Worm (Caenorhabditis elegans) whole organism, late embryonic: ENCODE results near the gene M6.4.

Experiments used
- C08G9.2 ChIP-seq: sonication (generic microtip); optimal IDR thresholded peaks from 2 replicates; lab custom pipeline; 2016; ENCODE audit warnings: mild to moderate bottlenecking, missing genetic modification characterization, moderate library complexity, missing compliant biosample characterization
- F13H6.1 ChIP-seq: sonication (generic microtip); optimal IDR thresholded peaks from 2 replicates; lab custom pipeline; 2016; ENCODE audit warnings: missing genetic modification characterization, missing compliant biosample characterization
- K02D7.2 ChIP-seq: sonication (generic microtip); optimal IDR thresholded peaks from 2 replicates; lab custom pipeline; 2017; ENCODE audit warnings: mild to moderate bottlenecking, missing genetic modification characterization, missing compliant biosample characterization
- K09A11.1 ChIP-seq: sonication (generic microtip); optimal IDR thresholded peaks from 2 replicates; lab custom pipeline; 2017; ENCODE audit warnings: antibody characterized with exemption, mild to moderate bottlenecking, missing genetic modification characterization, missing compliant biosample characterization; ENCODE audit not compliant: insufficient read depth
- T23F11.4 ChIP-seq: fragments of 200-800 bp; sonication (Bioruptor generic); optimal IDR thresholded peaks from 2 replicates; lab custom pipeline; 2018; ENCODE audit warnings: mild to moderate bottlenecking, missing genetic modification characterization, missing compliant biosample characterization
- ama-1 ChIP-seq: fragments of 150-350 bp; optimal IDR thresholded peaks from 2 replicates; lab custom pipeline; 2014
- ceh-14 ChIP-seq: sonication (generic microtip); optimal IDR thresholded peaks from 2 replicates; lab custom pipeline; 2016; ENCODE audit warnings: missing genotype, missing genetic modification characterization, missing compliant biosample characterization
- ceh-19 ChIP-seq: fragments of 200-800 bp; sonication (Bioruptor generic); optimal IDR thresholded peaks from 2 replicates; lab custom pipeline; 2018; ENCODE audit warnings: mild to moderate bottlenecking, missing genetic modification characterization, missing compliant biosample characterization
- ceh-22 ChIP-seq: sonication (generic microtip); optimal IDR thresholded peaks from 2 replicates; lab custom pipeline; 2017; ENCODE audit warnings: missing biosample characterization, missing genetic modification characterization
- ceh-30 ChIP-seq: fragments of 150-350 bp; optimal IDR thresholded peaks from 2 replicates; lab custom pipeline; 2014; ENCODE audit warnings: missing biosample characterization, missing genetic modification characterization
- ceh-31 ChIP-seq: sonication (generic microtip); optimal IDR thresholded peaks from 2 replicates; lab custom pipeline; 2016; ENCODE audit warnings: missing genetic modification characterization, missing compliant biosample characterization
- ceh-45 ChIP-seq: fragments of 200-800 bp; sonication (Bioruptor generic); IDR thresholded peaks from 2 replicates; pipeline ENCODE4 v1.3.6; 2022; ENCODE audit warnings: missing genetic modification reagents, missing genetic modification characterization, missing compliant biosample characterization
- ceh-48 ChIP-seq: sonication (generic microtip); optimal IDR thresholded peaks from 2 replicates; lab custom pipeline; 2016; ENCODE audit warnings: missing genetic modification characterization, inconsistent platforms, missing compliant biosample characterization
- ceh-9 ChIP-seq: sonication (generic microtip); optimal IDR thresholded peaks from 2 replicates; lab custom pipeline; 2016; ENCODE audit warnings: mild to moderate bottlenecking, missing genetic modification characterization, inconsistent platforms, missing compliant biosample characterization
- che-1 ChIP-seq: sonication (generic microtip); optimal IDR thresholded peaks from 2 replicates; lab custom pipeline; 2016; ENCODE audit warnings: mild to moderate bottlenecking, missing genetic modification characterization, missing compliant biosample characterization
- dmd-4 ChIP-seq: sonication (generic microtip); optimal IDR thresholded peaks from 2 replicates; lab custom pipeline; 2016; ENCODE audit warnings: borderline replicate concordance, missing genetic modification characterization, missing compliant biosample characterization
- dve-1 ChIP-seq: sonication (generic microtip); optimal IDR thresholded peaks from 2 replicates; lab custom pipeline; 2017; ENCODE audit warnings: antibody characterized with exemption, mild to moderate bottlenecking, missing genetic modification characterization, missing compliant biosample characterization
- elt-4 ChIP-seq: sonication (generic microtip); optimal IDR thresholded peaks from 2 replicates; lab custom pipeline; 2016; ENCODE audit warnings: missing genetic modification characterization, missing compliant biosample characterization
- fax-1 ChIP-seq: sonication (generic microtip); optimal IDR thresholded peaks from 2 replicates; lab custom pipeline; 2016; ENCODE audit warnings: missing genotype, missing genetic modification characterization, missing compliant biosample characterization
- fkh-10 ChIP-seq: fragments of 150-350 bp; optimal IDR thresholded peaks from 2 replicates; lab custom pipeline; 2014; ENCODE audit warnings: missing biosample characterization, missing genetic modification reagents, missing genetic modification characterization
- fkh-6 ChIP-seq: sonication (generic microtip); optimal IDR thresholded peaks from 2 replicates; lab custom pipeline; 2016; ENCODE audit warnings: missing genetic modification characterization, missing compliant biosample characterization
- gmeb-2 ChIP-seq: sonication (generic microtip); optimal IDR thresholded peaks from 2 replicates; lab custom pipeline; 2016; ENCODE audit warnings: missing genetic modification characterization, inconsistent platforms, missing compliant biosample characterization
- hlh-13 ChIP-seq: fragments of 200-800 bp; sonication (Bioruptor generic); optimal IDR thresholded peaks from 2 replicates; lab custom pipeline; 2018; ENCODE audit warnings: mild to moderate bottlenecking, missing genetic modification characterization, missing compliant biosample characterization
- hlh-15 ChIP-seq: sonication (generic microtip); optimal IDR thresholded peaks from 2 replicates; lab custom pipeline; 2016; ENCODE audit warnings: missing genetic modification characterization, missing compliant biosample characterization
- hlh-8 ChIP-seq: sonication (generic microtip); optimal IDR thresholded peaks from 2 replicates; lab custom pipeline; 2016; ENCODE audit warnings: missing genotype, missing genetic modification characterization, missing compliant biosample characterization
- lin-11 ChIP-seq: fragments of 200-800 bp; sonication (Bioruptor generic); optimal IDR thresholded peaks from 2 replicates; lab custom pipeline; 2018; ENCODE audit warnings: mild to moderate bottlenecking, missing genetic modification characterization, missing compliant biosample characterization
- madf-2 ChIP-seq: sonication (generic microtip); optimal IDR thresholded peaks from 2 replicates; lab custom pipeline; 2017; ENCODE audit warnings: missing genetic modification characterization, missing compliant biosample characterization
- nhr-232 ChIP-seq: sonication (generic microtip); optimal IDR thresholded peaks from 2 replicates; lab custom pipeline; 2016; ENCODE audit warnings: missing genetic modification characterization, missing compliant biosample characterization
- odd-2 ChIP-seq: sonication (generic microtip); optimal IDR thresholded peaks from 2 replicates; lab custom pipeline; 2017; ENCODE audit warnings: antibody characterized with exemption, mild to moderate bottlenecking, missing genetic modification characterization, missing compliant biosample characterization
- pag-3 ChIP-seq: sonication (generic microtip); optimal IDR thresholded peaks from 2 replicates; lab custom pipeline; 2016; ENCODE audit warnings: missing compliant biosample characterization, missing genetic modification characterization, borderline replicate concordance
- pat-9 ChIP-seq: fragments of 200-800 bp; sonication (Bioruptor generic); optimal IDR thresholded peaks from 2 replicates; lab custom pipeline; 2018; ENCODE audit warnings: mild to moderate bottlenecking, missing genetic modification characterization, moderate library complexity, missing compliant biosample characterization
- pax-1 ChIP-seq: fragments of 150-350 bp; optimal IDR thresholded peaks from 2 replicates; lab custom pipeline; 2014; ENCODE audit warnings: missing biosample characterization, missing genetic modification characterization
- pqm-1 ChIP-seq: sonication (generic microtip); optimal IDR thresholded peaks from 2 replicates; lab custom pipeline; 2016; ENCODE audit warnings: missing genetic modification characterization, missing compliant biosample characterization
- pros-1 ChIP-seq: fragments of 150-350 bp; optimal IDR thresholded peaks from 2 replicates; lab custom pipeline; 2014; ENCODE audit warnings: missing biosample characterization, missing genetic modification reagents, missing genetic modification characterization
- rnt-1 ChIP-seq: sonication (generic microtip); optimal IDR thresholded peaks from 2 replicates; lab custom pipeline; 2016; ENCODE audit warnings: missing genetic modification characterization, missing compliant biosample characterization
- sox-2 ChIP-seq: fragments of 200-800 bp; sonication (Bioruptor generic); IDR thresholded peaks from 2 replicates; pipeline ENCODE4 v1.3.6; 2022; ENCODE audit warnings: missing genetic modification reagents, missing genetic modification characterization, missing compliant biosample characterization
- sox-4 ChIP-seq: sonication (generic microtip); optimal IDR thresholded peaks from 2 replicates; lab custom pipeline; 2017; ENCODE audit warnings: mild to moderate bottlenecking, missing genetic modification characterization, inconsistent platforms, missing compliant biosample characterization
- syd-9 ChIP-seq: sonication (generic microtip); optimal IDR thresholded peaks from 2 replicates; lab custom pipeline; 2016; ENCODE audit warnings: mild to moderate bottlenecking, missing genetic modification characterization, moderate library complexity, missing compliant biosample characterization
- tbx-7 ChIP-seq: sonication (generic microtip); optimal IDR thresholded peaks from 2 replicates; lab custom pipeline; 2016; ENCODE audit warnings: missing genotype, missing genetic modification characterization, missing compliant biosample characterization
- ttx-3 ChIP-seq: sonication (generic microtip); optimal IDR thresholded peaks from 2 replicates; lab custom pipeline; 2016; ENCODE audit warnings: missing genetic modification reagents, missing genetic modification characterization, missing compliant biosample characterization
- unc-3 ChIP-seq, 2 experiments: fragments of 200-800 bp in 1 of 2; sonication (Bioruptor generic) in 1 of 2; sonication (generic microtip) in 1 of 2; conservative IDR thresholded peaks in 1 of 2; optimal IDR thresholded peaks in 1 of 2; 2 replicates each; pipeline versions ENCODE4 v1.3.6 to Lab custom; 2016 to 2022; ENCODE audit warnings: missing compliant biosample characterization in 2 of 2, missing genetic modification characterization in 2 of 2, missing genetic modification reagents in 1 of 2
- unc-86 ChIP-seq: sonication (generic microtip); optimal IDR thresholded peaks from 2 replicates; lab custom pipeline; 2016; ENCODE audit warnings: missing genetic modification characterization, missing compliant biosample characterization
- zip-5 ChIP-seq: sonication (generic microtip); optimal IDR thresholded peaks from 2 replicates; lab custom pipeline; 2016; ENCODE audit warnings: missing genetic modification characterization, missing compliant biosample characterization

Gene M6.4

DNA sequence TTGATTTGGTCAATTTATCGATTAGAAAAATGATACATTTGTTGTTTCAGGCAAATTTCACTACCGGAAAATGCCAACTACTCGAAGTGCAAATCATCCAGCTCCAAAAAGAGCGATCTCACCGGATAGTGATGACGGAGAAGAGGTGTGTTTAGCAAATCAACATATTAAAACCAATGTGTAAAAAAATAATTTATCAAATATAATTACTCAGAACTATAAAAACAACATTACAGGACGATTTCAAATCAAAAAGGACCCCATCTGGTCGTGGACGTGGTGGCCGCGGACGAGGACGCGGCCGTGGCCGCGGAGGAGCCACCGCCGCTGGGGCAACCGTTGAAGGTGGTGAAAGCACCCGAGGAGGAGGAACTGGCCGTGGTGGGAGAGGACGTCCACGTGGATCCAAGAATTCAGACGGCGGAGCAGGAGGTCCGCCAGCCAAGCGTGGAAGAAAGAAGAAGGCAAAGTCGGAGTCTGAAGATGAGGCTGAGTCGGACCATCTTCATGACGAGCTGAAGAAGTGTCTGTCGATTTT is 35.0 kb upstream of the M6.4 start, which contains the start of gene F13C5.2:
F13C5.2 (plus strand) TSS at position 51 of the 538 bp plus-strand sequence.
- no peak for TF ChIP-seq F13H6.1 (tag; lab: Kevin White, UChicago)
- no peak for TF ChIP-seq ceh-9 (tag; lab: Kevin White, UChicago)
- TF ChIP-seq odd-2 (tag; lab: Kevin White, UChicago) = no peak
- TF ChIP-seq pqm-1 (tag; lab: Kevin White, UChicago) = no peak
- TF ChIP-seq pax-1 = no peak
- TF ChIP-seq ama-1 (lab: Kevin White, UChicago) = no peak
- TF ChIP-seq pros-1 (tag; lab: Kevin White, UChicago) = no peak
- TF ChIP-seq dve-1 (tag; lab: Kevin White, UChicago) = no peak
- TF ChIP-seq hlh-13 (GFP tag; lab: Kevin White, UChicago) = no peak
- TF ChIP-seq fax-1 (tag; lab: Kevin White, UChicago) = no peak
- no peak for TF ChIP-seq che-1 (tag; lab: Kevin White, UChicago)
- no peak for TF ChIP-seq K02D7.2 (tag; lab: Kevin White, UChicago)

DNA sequence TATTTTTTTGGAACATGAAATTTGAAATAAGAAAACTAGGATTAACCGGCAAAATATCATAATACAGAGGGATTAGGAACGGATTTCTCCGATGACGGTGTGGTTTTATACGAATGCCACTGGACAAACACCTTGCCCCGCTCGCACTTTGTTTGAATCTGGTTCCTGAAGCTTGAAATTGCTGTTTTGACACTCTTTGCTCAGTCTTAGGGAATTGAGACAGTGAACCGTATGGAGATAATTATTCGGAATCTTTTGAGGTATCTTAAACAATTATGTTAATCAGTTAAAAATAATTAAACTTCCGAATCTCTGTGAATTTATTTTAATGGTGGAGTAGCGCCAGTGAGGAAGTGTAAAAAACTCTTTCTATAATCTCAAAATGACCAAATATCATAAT is 29.5 kb upstream of the M6.4 start, which contains the start of gene F13C5.3:
F13C5.3 (minus strand) TSS at position 101 of the 400 bp plus-strand sequence.
- TF ChIP-seq hlh-8 (tag; lab: Kevin White, UChicago) = no peak
- TF ChIP-seq, all 69 proteins: peak for 0

- no peak for TF ChIP-seq tbx-7 (tag; lab: Kevin White, UChicago)
- TF ChIP-seq ama-1 (lab: Kevin White, UChicago) = no peak
- TF ChIP-seq fkh-6 (tag; lab: Kevin White, UChicago) = no peak
- TF ChIP-seq syd-9 (tag; lab: Kevin White, UChicago) = no peak
- TF ChIP-seq unc-3 (GFP tag; conservative IDR thresholded peaks at IDR 0.05; lab: Robert Waterston, UW) = no peak
- TF ChIP-seq unc-3 (tag; optimal IDR thresholded peaks at IDR 0.05; lab: Kevin White, UChicago) = no peak
- TF ChIP-seq, all 69 proteins: peak for 0
Observed at ce11 chrX:600671-601070, 28.3 kb upstream of the M6.4 start.

DNA sequence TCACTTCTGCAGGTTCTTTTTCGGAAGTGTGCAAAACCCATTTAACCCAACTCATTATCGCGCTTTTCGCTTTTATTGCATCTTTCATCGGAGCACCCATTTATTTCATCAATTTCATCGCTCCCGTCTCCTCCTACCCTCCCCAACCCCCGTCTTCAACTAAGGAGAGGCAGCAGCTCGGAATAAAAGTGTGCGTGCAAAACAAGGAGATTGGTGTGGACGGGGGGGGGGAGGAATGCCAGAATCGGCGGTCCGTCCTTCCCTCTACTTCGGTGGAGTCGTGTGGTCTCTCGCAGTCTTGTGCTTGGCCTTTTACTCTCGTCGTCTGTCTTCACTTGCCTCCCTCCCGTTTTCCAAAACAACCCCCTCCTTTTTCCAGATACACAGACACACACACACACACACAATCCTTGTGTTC is 27.6 kb upstream of the M6.4 start:
- no peak for TF ChIP-seq hlh-8 (tag; lab: Kevin White, UChicago)
- no peak for TF ChIP-seq T23F11.4 (GFP tag; lab: Kevin White, UChicago)
- no peak for TF ChIP-seq C08G9.2 (tag; lab: Kevin White, UChicago)
- no peak for TF ChIP-seq ceh-30 (tag; lab: Kevin White, UChicago)
- TF ChIP-seq ceh-31 (tag; lab: Kevin White, UChicago) = peak; percentile 78
- peak; percentile 61 for TF ChIP-seq ceh-19 (GFP tag; lab: Kevin White, UChicago)
- no peak for TF ChIP-seq K09A11.1 (tag; lab: Kevin White, UChicago)
- peak; percentile 26 for TF ChIP-seq pat-9 (tag; lab: Kevin White, UChicago)
- no peak for TF ChIP-seq nhr-232 (tag; lab: Kevin White, UChicago)
- no peak for TF ChIP-seq ama-1 (lab: Kevin White, UChicago)
- TF ChIP-seq ceh-14 (tag; lab: Kevin White, UChicago) = peak; percentile 80
- TF ChIP-seq fkh-10 (GFP tag; lab: Kevin White, UChicago) = peak; percentile 7
- TF ChIP-seq rnt-1 (tag; lab: Kevin White, UChicago) = no peak
- TF ChIP-seq zip-5 (tag; lab: Kevin White, UChicago) = no peak
- no peak for TF ChIP-seq dmd-4 (tag; lab: Kevin White, UChicago)
- no peak for TF ChIP-seq lin-11 (tag; lab: Kevin White, UChicago)
- TF ChIP-seq unc-3 (GFP tag; conservative IDR thresholded peaks at IDR 0.05; lab: Robert Waterston, UW) = no peak
- no peak for TF ChIP-seq unc-3 (tag; optimal IDR thresholded peaks at IDR 0.05; lab: Kevin White, UChicago)
- TF ChIP-seq ttx-3 (tag; lab: Kevin White, UChicago) = no peak
- no peak for TF ChIP-seq unc-86 (tag; lab: Kevin White, UChicago)
- TF ChIP-seq che-1 (tag; lab: Kevin White, UChicago) = no peak
- no peak for TF ChIP-seq odd-2 (tag; lab: Kevin White, UChicago)
- TF ChIP-seq sox-2 (GFP tag; lab: Robert Waterston, UW) = no peak
- TF ChIP-seq pqm-1 (tag; lab: Kevin White, UChicago) = no peak
- peak; percentile 1 for TF ChIP-seq fkh-6 (tag; lab: Kevin White, UChicago)
- TF ChIP-seq dve-1 (tag; lab: Kevin White, UChicago) = no peak
- no peak for TF ChIP-seq ceh-48
- no peak for TF ChIP-seq elt-4 (tag; lab: Kevin White, UChicago)
- TF ChIP-seq ceh-45 (GFP tag; lab: Robert Waterston, UW) = no peak
- no peak for TF ChIP-seq madf-2 (tag; lab: Kevin White, UChicago)
- no peak for TF ChIP-seq ceh-22
- no peak for TF ChIP-seq hlh-15 (tag; lab: Kevin White, UChicago)
- no peak for TF ChIP-seq gmeb-2 (tag; lab: Kevin White, UChicago)
- TF ChIP-seq pax-1 = no peak
- no peak for TF ChIP-seq pros-1 (tag; lab: Kevin White, UChicago)
- TF ChIP-seq fax-1 (tag; lab: Kevin White, UChicago) = no peak
- no peak for TF ChIP-seq pag-3 (tag; lab: Kevin White, UChicago)
- TF ChIP-seq sox-4 (tag; lab: Kevin White, UChicago) = no peak
